Fruit fly (Drosophila melanogaster) ovary, adult (tissue): Measurements from ENCODE around the gene CG46339.

ENCODE experiments used
- CG17801 ChIP-seq: fragments of 200-800 bp; optimal IDR thresholded peaks from 2 replicates; lab custom pipeline; 2019; ENCODE audit warnings: missing biosample characterization, mild to moderate bottlenecking, missing genetic modification characterization, moderate library complexity; ENCODE audit not compliant: partially characterized antibody

The CG46339 gene

DNA sequence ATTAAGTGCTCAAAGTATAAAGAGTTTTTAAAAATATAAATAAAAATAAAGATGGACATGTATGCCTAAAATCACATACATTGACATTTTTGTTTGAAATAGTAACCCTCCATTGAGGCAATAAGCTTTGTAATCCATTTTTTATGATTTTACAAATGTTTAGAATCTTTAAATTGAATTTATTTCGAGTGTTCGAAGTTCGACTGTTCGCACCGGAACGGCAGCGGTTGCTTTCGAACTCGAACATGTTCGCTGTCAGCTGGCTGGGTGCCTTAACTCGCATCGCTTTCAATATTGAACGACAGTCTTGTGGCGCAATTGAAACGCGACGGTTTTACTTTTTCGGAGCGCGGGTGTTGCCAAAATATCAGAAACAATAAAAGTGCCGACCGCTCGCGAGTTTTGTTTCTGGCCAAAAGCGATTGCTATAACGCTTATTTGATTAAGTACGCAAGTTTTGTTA lies at the start of gene CG46339:
TSS of gene CG46339 (plus strand) at position 299 of the 463 bp plus-strand sequence.
- peak; percentile 65 for TF ChIP-seq CG17801 (GFP tag; lab: Kevin White, UChicago)

DNA sequence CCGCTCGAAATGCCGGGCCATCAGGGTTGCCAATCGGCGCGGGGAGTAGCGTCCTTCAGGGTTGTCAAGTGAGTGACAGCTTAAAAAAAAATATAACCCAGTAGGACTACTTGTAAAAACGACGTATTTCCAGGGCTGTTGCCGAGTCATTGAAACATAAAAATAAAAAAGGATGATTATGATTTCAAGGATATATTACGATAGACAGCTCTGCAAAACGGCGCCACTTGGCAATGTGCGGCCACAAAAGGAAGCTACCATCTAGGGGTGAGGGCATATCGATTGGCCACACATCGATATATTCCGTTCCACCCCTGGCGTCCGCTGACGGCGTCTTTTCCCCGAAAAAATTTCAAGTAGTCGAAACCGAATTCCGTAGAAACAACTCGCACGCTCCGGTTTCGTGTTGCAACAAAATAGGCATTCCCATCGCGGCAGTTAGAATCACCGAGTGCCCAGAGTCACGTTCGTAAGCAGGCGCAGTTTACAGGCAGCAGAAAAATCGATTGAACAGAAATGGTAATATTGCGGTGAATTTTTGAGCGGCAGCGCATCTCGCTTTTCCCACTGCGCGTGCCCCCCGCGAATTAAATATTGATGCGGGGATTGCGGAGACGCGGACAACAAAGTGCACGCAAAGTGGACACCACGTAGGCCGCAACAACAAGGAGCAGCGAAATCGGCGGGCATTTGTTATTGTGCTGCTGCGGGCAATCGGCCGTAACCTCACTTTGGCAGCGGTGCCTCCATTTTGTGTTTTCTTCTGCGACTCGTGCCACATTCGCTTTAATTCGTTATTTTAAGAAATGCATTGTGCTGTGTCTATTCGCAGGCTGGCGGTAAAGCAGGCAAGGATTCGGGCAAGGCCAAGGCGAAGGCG lies 48.7 kb upstream of the CG46339 start, which contains the start of the genes ball and His2Av:
TSS of gene ball (minus strand) at position 231 of the 880 bp plus-strand sequence.
TSS of gene His2Av (plus strand) at position 353 of the 880 bp plus-strand sequence.
- peak; percentile 75 for TF ChIP-seq CG17801 (GFP tag; lab: Kevin White, UChicago)

DNA sequence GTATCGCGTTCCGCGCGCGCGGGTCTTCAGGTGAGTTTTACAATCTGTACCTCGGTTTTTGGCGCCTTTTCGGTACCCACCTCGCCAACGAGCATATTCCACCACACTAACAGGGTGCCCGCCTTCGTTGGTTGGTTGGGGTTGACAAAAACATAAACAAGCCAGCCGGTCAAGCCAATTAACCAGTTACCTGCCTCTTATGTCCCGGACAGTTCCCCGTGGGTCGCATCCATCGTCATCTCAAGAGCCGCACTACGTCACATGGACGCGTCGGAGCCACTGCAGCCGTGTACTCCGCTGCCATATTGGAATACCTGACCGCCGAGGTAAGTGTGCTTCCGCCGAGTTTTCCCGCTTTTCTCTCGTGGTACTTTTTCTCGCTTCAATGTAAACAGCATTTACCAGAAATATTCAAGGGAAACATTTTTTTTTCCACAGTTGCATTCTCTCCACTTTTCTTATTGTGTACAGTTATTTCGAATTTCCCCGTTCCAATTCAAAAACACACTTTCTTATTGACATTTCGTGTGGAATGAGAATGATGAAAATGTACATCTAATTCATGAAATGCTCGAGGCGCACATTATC lies 48.0 kb upstream of the CG46339 start:
- no peak for TF ChIP-seq CG17801 (GFP tag; lab: Kevin White, UChicago)

DNA sequence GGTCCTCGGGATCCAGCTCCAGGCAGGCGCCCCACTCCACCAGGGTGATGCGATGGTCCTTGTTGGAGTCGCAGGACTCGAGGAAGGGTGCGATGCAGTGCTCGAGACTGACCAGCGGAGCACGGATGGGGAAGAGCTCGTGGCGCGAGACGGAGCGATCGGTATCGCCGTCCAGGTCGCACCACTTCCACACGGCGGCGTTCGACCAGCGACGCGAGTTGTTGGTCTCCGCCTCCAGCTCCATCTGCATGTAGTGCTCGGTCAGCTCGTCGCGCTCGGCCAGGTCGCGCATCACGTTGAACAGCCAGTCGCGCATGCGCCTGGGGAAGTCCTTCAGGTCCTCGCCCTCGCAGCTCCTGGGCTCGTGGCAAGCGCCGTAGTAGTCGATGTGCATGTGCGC lies 46.1 kb upstream of the CG46339 start:
- TF ChIP-seq CG17801 (GFP tag; lab: Kevin White, UChicago): no peak

dm6 chr3R:26870494-26870893 lies 45.1 kb upstream of the CG46339 start:
- TF ChIP-seq CG17801 (GFP tag; lab: Kevin White, UChicago): no peak

- TF ChIP-seq CG17801 (GFP tag; lab: Kevin White, UChicago): no peak
These were observed 44.5 kb upstream of the CG46339 start for dm6 chr3R:26871061-26871460.

- TF ChIP-seq CG17801 (GFP tag; lab: Kevin White, UChicago): no peak
These were observed 43.7 kb upstream of the CG46339 start, which contains the start of gene SPARC for dm6 chr3R:26871852-26872251. Gene SPARC (minus strand): TSS chr3R:26871995.

DNA sequence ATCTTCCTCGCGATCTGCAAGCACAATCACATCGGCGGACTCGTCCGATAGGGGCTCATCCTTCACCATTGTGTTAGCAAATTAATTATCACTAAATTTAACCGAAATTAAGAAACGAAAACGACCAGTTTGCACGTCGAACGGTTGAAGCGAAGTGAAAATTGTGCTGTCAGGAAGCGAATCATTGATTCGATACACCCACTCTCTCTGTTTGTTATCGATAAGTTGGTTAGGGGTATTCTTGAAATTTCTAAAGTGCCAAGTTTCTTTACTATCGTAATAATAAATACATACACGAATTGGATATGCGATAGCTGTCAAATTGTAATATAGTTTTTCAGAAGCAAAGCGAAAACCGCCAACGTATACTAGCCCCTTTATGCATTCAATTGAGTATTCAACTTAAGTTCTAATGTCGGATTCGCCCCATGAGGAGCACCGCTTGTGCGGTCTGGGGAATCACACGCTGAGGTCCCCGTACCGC lies 40.0 kb upstream of the CG46339 start, which contains the start of gene Rb97D:
TSS of gene Rb97D (minus strand) at position 199 of the 484 bp plus-strand sequence.
- peak; percentile 50 for TF ChIP-seq CG17801 (GFP tag; lab: Kevin White, UChicago)

dm6 chr3R:26876432-26876831 lies 39.1 kb upstream of the CG46339 start, which contains the start of gene CG5500:
Gene CG5500 (plus strand): TSS chr3R:26876630.
- peak; percentile 38 for TF ChIP-seq CG17801 (GFP tag; lab: Kevin White, UChicago)

DNA sequence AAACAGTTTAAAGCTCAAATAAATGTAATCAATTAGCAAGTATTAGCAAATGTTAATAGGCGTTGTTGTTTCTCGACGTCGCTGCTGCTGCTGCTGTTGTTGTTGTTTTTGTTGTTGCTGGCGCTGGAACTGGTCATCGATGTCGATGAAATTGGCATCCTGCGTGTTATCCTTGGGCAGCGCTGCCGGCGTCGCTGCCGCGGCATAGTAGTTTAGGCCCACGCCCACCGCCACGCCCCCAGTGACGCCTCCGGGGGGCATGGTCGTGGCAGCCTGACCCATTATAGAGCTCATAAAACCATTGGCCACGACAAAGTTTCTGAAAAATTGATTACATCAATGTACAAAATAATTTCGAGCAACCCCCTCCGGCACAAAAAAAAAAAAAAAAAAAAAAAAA lies 38.7 kb upstream of the CG46339 start:
- TF ChIP-seq CG17801 (GFP tag; lab: Kevin White, UChicago): no peak

dm6 chr3R:26881121-26881895 lies 34.3 kb upstream of the CG46339 start, which contains the start of the genes ro and T48:
Gene ro (minus strand): TSS chr3R:26881171.
Gene T48 (plus strand): TSS chr3R:26881734.
- TF ChIP-seq CG17801 (GFP tag; lab: Kevin White, UChicago): peak; percentile 53

- TF ChIP-seq CG17801 (GFP tag; lab: Kevin White, UChicago): no peak
These were observed 33.1 kb upstream of the CG46339 start for dm6 chr3R:26882230-26883014.

DNA sequence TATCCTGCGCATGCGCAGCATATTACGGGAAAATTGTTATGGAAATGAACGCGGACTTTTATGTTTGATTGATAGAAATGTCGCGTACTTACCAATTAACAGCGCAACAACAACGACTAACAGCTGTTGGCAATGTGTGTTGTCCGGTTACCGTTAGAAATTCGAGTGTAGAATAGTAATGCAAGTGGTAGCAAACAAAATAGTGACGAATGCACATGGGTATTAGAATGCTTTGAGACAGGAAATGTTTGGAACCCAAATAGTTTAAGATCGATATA lies 32.6 kb upstream of the CG46339 start:
- TF ChIP-seq CG17801 (GFP tag; lab: Kevin White, UChicago): no peak

DNA sequence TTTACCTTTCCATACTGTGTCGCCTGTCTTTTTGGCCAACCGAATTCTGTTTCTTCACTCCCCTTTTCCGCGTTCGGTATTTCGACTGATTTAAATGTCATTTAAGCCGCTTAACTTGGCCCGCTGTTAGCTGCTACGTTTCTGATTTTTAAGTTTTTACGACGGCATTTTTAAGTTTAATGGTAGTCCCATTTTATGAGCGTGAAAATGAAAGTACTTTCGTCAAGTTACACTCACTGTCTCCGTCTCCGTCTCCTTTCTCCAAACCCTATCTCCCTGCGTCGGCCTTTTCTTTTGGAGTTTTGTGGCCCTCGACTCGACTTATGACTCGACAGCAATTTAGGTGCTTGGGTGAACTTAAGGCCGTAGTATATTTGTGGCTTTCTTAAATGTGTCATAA lies 30.4 kb upstream of the CG46339 start:
- no peak for TF ChIP-seq CG17801 (GFP tag; lab: Kevin White, UChicago)
